Fruit fly (Drosophila melanogaster) whole organism, adult: ENCODE measurements around the gene psd.

ENCODE experiments used
- CG33017 ChIP-seq: fragments of 200-800 bp; sonication (Bioruptor generic); optimal IDR thresholded peaks from 2 replicates; lab custom pipeline; 2018; ENCODE audit warnings: missing biosample characterization, mild to moderate bottlenecking, missing genetic modification characterization, moderate library complexity
- CG7101 ChIP-seq: fragments of 200-800 bp; sonication (Bioruptor generic); optimal IDR thresholded peaks from 2 replicates; lab custom pipeline; 2018; ENCODE audit warnings: missing biosample characterization, mild to moderate bottlenecking, missing genetic modification characterization, moderate library complexity
- Clk ChIP-seq: fragments of 200-800 bp; sonication (Bioruptor generic); optimal IDR thresholded peaks from 2 replicates; lab custom pipeline; 2017; ENCODE audit warnings: missing biosample characterization, missing genetic modification characterization
- Hr96 ChIP-seq: fragments of 200-800 bp; sonication (Bioruptor generic); optimal IDR thresholded peaks from 2 replicates; lab custom pipeline; 2016; ENCODE audit warnings: missing biosample characterization, missing genetic modification characterization
- Mnt ChIP-seq: fragments of 200-800 bp; sonication (Bioruptor generic); optimal IDR thresholded peaks from 2 replicates; lab custom pipeline; 2016; ENCODE audit warnings: missing biosample characterization, mild to moderate bottlenecking, missing genetic modification characterization
- kay ChIP-seq: fragments of 200-800 bp; sonication (Bioruptor generic); peaks from one replicate; lab custom pipeline; 2016; ENCODE audit warnings: missing biosample characterization, missing genetic modification characterization, borderline replicate concordance
- toe ChIP-seq: fragments of 200-800 bp; sonication (Bioruptor generic); optimal IDR thresholded peaks from 2 replicates; lab custom pipeline; 2016; ENCODE audit warnings: missing biosample characterization, missing genetic modification characterization

DNA sequence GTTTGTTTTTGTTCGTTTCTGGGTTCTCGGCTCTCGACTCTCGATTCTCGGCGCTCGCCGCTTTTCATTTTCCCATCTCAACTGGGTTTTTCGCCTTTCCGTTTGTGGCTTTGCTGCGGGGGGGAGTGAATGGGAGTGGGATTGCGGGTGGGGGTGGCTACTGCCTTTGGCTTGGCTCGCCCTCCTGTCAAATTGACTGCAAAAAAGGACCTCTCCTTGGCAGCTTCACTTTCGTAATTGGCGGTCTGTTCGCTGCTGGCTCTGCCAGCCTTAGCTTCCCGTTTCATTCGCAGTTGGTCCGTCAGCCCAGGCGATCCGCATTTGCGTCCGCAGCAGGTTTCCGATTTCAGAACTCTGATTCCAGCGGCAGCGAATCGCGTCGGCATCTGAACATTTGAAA is 39.1 kb downstream of the psd start, which contains the start of gene dsf:
- TF ChIP-seq Hr96: no peak
- no peak for TF ChIP-seq CG7101 (tag; lab: Kevin White, UChicago)
- TF ChIP-seq Mnt (GFP tag; lab: Kevin White, UChicago): no peak
- no peak for TF ChIP-seq kay (GFP tag; lab: Kevin White, UChicago)
- TF ChIP-seq toe: no peak
- no peak for TF ChIP-seq CG33017 (tag; lab: Kevin White, UChicago)
- TF ChIP-seq Clk (GFP tag; lab: Kevin White, UChicago): no peak
